Worm (Caenorhabditis elegans): Measurements from ENCODE around the gene T07G12.5.
A peak's percentile ranks its signal among the peaks of the same experiment; 100 is the strongest.

Gene T07G12.5

ce11 chrIV:10502345-10502744 is 42.6 kb downstream of the T07G12.5 start:
- TF ChIP-seq hlh-26 (GFP tag; conservative IDR thresholded peaks at IDR 0.05): no peak
- TF ChIP-seq somi-1 (GFP tag; optimal IDR thresholded peaks at IDR 0.05): no peak
- peak; percentile 10 for TF ChIP-seq lin-40 (tag; optimal IDR thresholded peaks at IDR 0.05)
- TF ChIP-seq lsy-27 (tag; optimal IDR thresholded peaks at IDR 0.05; ENCODE audit: borderline replicate concordance, insufficient read depth): no peak
- no peak for TF ChIP-seq ceh-40 (GFP tag; IDR thresholded peaks at IDR 0.05)
- TF ChIP-seq ama-1 (optimal IDR thresholded peaks at IDR 0.05): peak; percentile 33
- no peak for TF ChIP-seq ama-1 (GFP tag; optimal IDR thresholded peaks at IDR 0.05)
- no peak for TF ChIP-seq F33H1.4 (GFP tag; IDR thresholded peaks at IDR 0.05)
- TF ChIP-seq B0261.1 (tag; optimal IDR thresholded peaks at IDR 0.05): no peak
- TF ChIP-seq aptf-3 (GFP tag; IDR thresholded peaks at IDR 0.05): no peak
- peak; percentile 17 for TF ChIP-seq madf-10 (tag; optimal IDR thresholded peaks at IDR 0.05)
- no peak for TF ChIP-seq snpc-4 (GFP tag; optimal IDR thresholded peaks at IDR 0.05)
- no peak for TF ChIP-seq snpc-4 (tag; optimal IDR thresholded peaks at IDR 0.05)
- no peak for TF ChIP-seq B0035.1 (tag; optimal IDR thresholded peaks at IDR 0.05)
- no peak for TF ChIP-seq ceh-100 (GFP tag; IDR thresholded peaks at IDR 0.05)
- TF ChIP-seq K11D2.4 (GFP tag; IDR thresholded peaks at IDR 0.05): no peak
- TF ChIP-seq F10E7.11 (tag; optimal IDR thresholded peaks at IDR 0.05): no peak
- no peak for TF ChIP-seq rec-8 (tag; optimal IDR thresholded peaks at IDR 0.05)
- TF ChIP-seq nhr-80 (tag; optimal IDR thresholded peaks at IDR 0.05): peak; percentile 95
- TF ChIP-seq repo-1 (tag; optimal IDR thresholded peaks at IDR 0.05): no peak
- no peak for TF ChIP-seq hmg-20 (GFP tag; IDR thresholded peaks at IDR 0.05)
- TF ChIP-seq snpc-1.3 (tag; optimal IDR thresholded peaks at IDR 0.05; ENCODE audit: insufficient read depth): no peak
- TF ChIP-seq tbp1 (GFP tag; optimal IDR thresholded peaks at IDR 0.05): peak; percentile 39
- TF ChIP-seq atf-7 (tag; optimal IDR thresholded peaks at IDR 0.05): peak; percentile 15
- no peak for TF ChIP-seq ztf-3 (GFP tag; optimal IDR thresholded peaks at IDR 0.05)
- TF ChIP-seq F39B2.1 (GFP tag; IDR thresholded peaks at IDR 0.05): no peak
- peak; percentile 65 for TF ChIP-seq attf-5 (GFP tag; optimal IDR thresholded peaks at IDR 0.05)
- TF ChIP-seq madf-6 (GFP tag; IDR thresholded peaks at IDR 0.05): no peak
- peak; percentile 34 for TF ChIP-seq ztf-22 (GFP tag; optimal IDR thresholded peaks at IDR 0.05)
- no peak for TF ChIP-seq Y53F4B.3 (GFP tag; IDR thresholded peaks at IDR 0.05)
- TF ChIP-seq Y67H2A.10 (GFP tag; conservative IDR thresholded peaks at IDR 0.05): no peak
- no peak for TF ChIP-seq Y56A3A.18 (GFP tag; IDR thresholded peaks at IDR 0.05)
- no peak for TF ChIP-seq snpc-1.1 (tag; optimal IDR thresholded peaks at IDR 0.05; ENCODE audit: insufficient read depth)
- no peak for TF ChIP-seq sdz-38 (tag; optimal IDR thresholded peaks at IDR 0.05)
- TF ChIP-seq hmg-1.2 (GFP tag; IDR thresholded peaks at IDR 0.05): peak; percentile 43; the same call in 1 of the 2 replicates
- TF ChIP-seq pha-4 (tag; optimal IDR thresholded peaks at IDR 0.05): peak; percentile 63
- no peak for TF ChIP-seq ceh-79 (tag; optimal IDR thresholded peaks at IDR 0.05)
- no peak for TF ChIP-seq F49E8.2 (tag; optimal IDR thresholded peaks at IDR 0.05; ENCODE audit: insufficient read depth)
- TF ChIP-seq dpl-1 (GFP tag; optimal IDR thresholded peaks at IDR 0.05): no peak
- peak; percentile 4 for TF ChIP-seq lin-54 (GFP tag; optimal IDR thresholded peaks at IDR 0.05)
- TF ChIP-seq lir-1 (GFP tag; conservative IDR thresholded peaks at IDR 0.05): no peak
- TF ChIP-seq B0019.2 (GFP tag; conservative IDR thresholded peaks at IDR 0.05): no peak
- no peak for TF ChIP-seq egrh-3 (GFP tag; IDR thresholded peaks at IDR 0.05)
- no peak for TF ChIP-seq cebp-1 (GFP tag; IDR thresholded peaks at IDR 0.05)
- peak; percentile 56 for TF ChIP-seq cebp-1 (tag; optimal IDR thresholded peaks at IDR 0.05)
- no peak for TF ChIP-seq hlh-12 (tag; optimal IDR thresholded peaks at IDR 0.05)
- TF ChIP-seq K12H6.12 (tag; optimal IDR thresholded peaks at IDR 0.05): peak; percentile 32
- TF ChIP-seq F55B11.4 (tag; optimal IDR thresholded peaks at IDR 0.05; ENCODE audit: borderline replicate concordance, insufficient read depth): no peak
- peak in 1 of 2 experiments; percentile 3 for TF ChIP-seq let-607 (tag; optimal IDR thresholded peaks at IDR 0.05)
